Worm (Caenorhabditis elegans): ENCODE measurements around the gene Y105C5A.10.
"Not testable (repeated sequence)": the region's sequence is repeated elsewhere in the genome, so short reads cannot be mapped to it uniquely, and the experiment has no call there.

ce11 chrIV:15594935-15595620 lies 40.5 kb upstream of the Y105C5A.10 start, which contains the start of the genes pqn-78 and pqn-79:
- not testable (repeated sequence) for TF ChIP-seq hlh-15 (tag; optimal IDR thresholded peaks at IDR 0.05); ets-4 (tag; optimal IDR thresholded peaks at IDR 0.05); dmd-4 (tag; optimal IDR thresholded peaks at IDR 0.05; ENCODE audit: borderline replicate concordance); pqm-1 (tag; optimal IDR thresholded peaks at IDR 0.05); pha-4 (tag; optimal IDR thresholded peaks at IDR 0.05); pha-2 (tag; optimal IDR thresholded peaks at IDR 0.05); T23F11.4 (GFP tag; optimal IDR thresholded peaks at IDR 0.05); rnt-1 (tag; optimal IDR thresholded peaks at IDR 0.05); zip-5 (tag; optimal IDR thresholded peaks at IDR 0.05); unc-42 (tag; optimal IDR thresholded peaks at IDR 0.05); eyg-1 (tag; optimal IDR thresholded peaks at IDR 0.05); fkh-10 (GFP tag; optimal IDR thresholded peaks at IDR 0.05); sox-2 (GFP tag; IDR thresholded peaks at IDR 0.05)
